Worm (Caenorhabditis elegans): ENCODE results near the gene nspc-14.

The nspc-14 gene

ce11 chrX:12358957-12359356, at the start of gene nspc-14:
Gene nspc-14, minus strand, starts transcription at chrX:12359057.
- TF ChIP-seq swsn-7 (tag; optimal IDR thresholded peaks at IDR 0.05) (no peak), ztf-4 (tag; optimal IDR thresholded peaks at IDR 0.05) (no peak), efl-1 (optimal IDR thresholded peaks at IDR 0.05) (no peak), efl-1 (GFP tag; optimal IDR thresholded peaks at IDR 0.05 in 1 of 2) (no peak), aly-2 (tag; optimal IDR thresholded peaks at IDR 0.05) (no peak), nhr-71 (tag; optimal IDR thresholded peaks at IDR 0.05) (no peak), pqm-1 (tag; optimal IDR thresholded peaks at IDR 0.05) (no peak), isw-1 (GFP tag; IDR thresholded peaks at IDR 0.05) (no peak), nhr-85 (tag) (no peak), sox-4 (tag; optimal IDR thresholded peaks at IDR 0.05) (no peak), mdl-1 (tag; optimal IDR thresholded peaks at IDR 0.05) (no peak), lin-13 (GFP tag; optimal IDR thresholded peaks at IDR 0.05) (no peak), jun-1 (tag; optimal IDR thresholded peaks at IDR 0.05) (no peak), nhr-11 (tag; optimal IDR thresholded peaks at IDR 0.05) (no peak), sptf-1 (tag; optimal IDR thresholded peaks at IDR 0.05) (no peak), efl-3 (GFP tag; optimal IDR thresholded peaks at IDR 0.05) (no peak), ceh-82 (tag; optimal IDR thresholded peaks at IDR 0.05) (no peak), snpc-4 (tag; optimal IDR thresholded peaks at IDR 0.05) (no peak), tbx-2 (tag; optimal IDR thresholded peaks at IDR 0.05) (no peak)

ce11 chrX:12407297-12407696, 48.4 kb upstream of the nspc-14 start:
- no peak for TF ChIP-seq hlh-4 (tag; optimal IDR thresholded peaks at IDR 0.05)
- TF ChIP-seq efl-1 (optimal IDR thresholded peaks at IDR 0.05) = no peak
- no peak for TF ChIP-seq efl-1 (GFP tag; optimal IDR thresholded peaks at IDR 0.05 in 1 of 2)
- no peak for TF ChIP-seq unc-130 (tag; optimal IDR thresholded peaks at IDR 0.05)
- TF ChIP-seq nhr-76 (tag; optimal IDR thresholded peaks at IDR 0.05) = no peak
- no peak for TF ChIP-seq nhr-85 (tag)
- TF ChIP-seq lin-39 (tag; optimal IDR thresholded peaks at IDR 0.05) = no peak
- TF ChIP-seq pax-3 (tag; optimal IDR thresholded peaks at IDR 0.05) = no peak
- no peak for TF ChIP-seq lin-13 (GFP tag; optimal IDR thresholded peaks at IDR 0.05)
- no peak for TF ChIP-seq jun-1 (tag; optimal IDR thresholded peaks at IDR 0.05)
- no peak for TF ChIP-seq tlp-1 (tag; optimal IDR thresholded peaks at IDR 0.05)
- no peak for TF ChIP-seq mep-1 (tag; optimal IDR thresholded peaks at IDR 0.05)
- peak; percentile 20 for TF ChIP-seq nhr-47 (tag; optimal IDR thresholded peaks at IDR 0.05)
- TF ChIP-seq alr-1 (tag; optimal IDR thresholded peaks at IDR 0.05; ENCODE audit: borderline replicate concordance) = no peak
- no peak for TF ChIP-seq nhr-19 (GFP tag; conservative IDR thresholded peaks at IDR 0.05)
- no peak for TF ChIP-seq blmp-1 (tag; optimal IDR thresholded peaks at IDR 0.05)
- no peak for TF ChIP-seq fos-1 (tag; optimal IDR thresholded peaks at IDR 0.05)
- TF ChIP-seq lin-35 (GFP tag; optimal IDR thresholded peaks at IDR 0.05) = no peak
- no peak for TF ChIP-seq unc-62 (GFP tag; optimal IDR thresholded peaks at IDR 0.05)
- TF ChIP-seq ceh-63 (GFP tag; optimal IDR thresholded peaks at IDR 0.05) = no peak
- no peak for TF ChIP-seq isw-1 (GFP tag; IDR thresholded peaks at IDR 0.05)
- TF ChIP-seq ces-1 (GFP tag; optimal IDR thresholded peaks at IDR 0.05) = peak; percentile 78
- TF ChIP-seq ceh-8 (GFP tag; optimal IDR thresholded peaks at IDR 0.05) = no peak
- TF ChIP-seq mab-9 (GFP tag; IDR thresholded peaks at IDR 0.05) = no peak
- no peak for TF ChIP-seq Y116A8C.19 (tag; optimal IDR thresholded peaks at IDR 0.05; ENCODE audit: borderline replicate concordance)
- TF ChIP-seq ceh-88 (GFP tag; IDR thresholded peaks at IDR 0.05) = no peak
- TF ChIP-seq lin-14 (GFP tag; optimal IDR thresholded peaks at IDR 0.05) = peak; percentile 78
- TF ChIP-seq xbp-1 (tag; optimal IDR thresholded peaks at IDR 0.05) = no peak
- TF ChIP-seq fkh-10 (GFP tag; optimal IDR thresholded peaks at IDR 0.05) = peak; percentile 83
- no peak for TF ChIP-seq nhr-11 (tag; optimal IDR thresholded peaks at IDR 0.05)
- no peak for TF ChIP-seq nhr-237 (tag; optimal IDR thresholded peaks at IDR 0.05)
- peak; percentile 30 for TF ChIP-seq tbx-2 (tag; optimal IDR thresholded peaks at IDR 0.05)
- no peak for TF ChIP-seq irx-1 (tag; optimal IDR thresholded peaks at IDR 0.05)
- TF ChIP-seq snpc-4 (tag; optimal IDR thresholded peaks at IDR 0.05) = no peak
- TF ChIP-seq swsn-7 (tag; optimal IDR thresholded peaks at IDR 0.05) = peak; percentile 8
- no peak for TF ChIP-seq fkh-8 (tag; optimal IDR thresholded peaks at IDR 0.05)
- TF ChIP-seq unc-98 (GFP tag; IDR thresholded peaks at IDR 0.05) = no peak
- TF ChIP-seq dpl-1 (GFP tag; optimal IDR thresholded peaks at IDR 0.05) = no peak
- no peak for TF ChIP-seq ztf-11 (tag; optimal IDR thresholded peaks at IDR 0.05)
- no peak for TF ChIP-seq grh-1 (GFP tag; IDR thresholded peaks at IDR 0.05)
- TF ChIP-seq unc-30 (tag; optimal IDR thresholded peaks at IDR 0.05) = no peak
- TF ChIP-seq dsc-1 (tag; optimal IDR thresholded peaks at IDR 0.05) = no peak
- TF ChIP-seq nhr-77 (tag; optimal IDR thresholded peaks at IDR 0.05) = no peak
- no peak for TF ChIP-seq pqm-1 (tag; optimal IDR thresholded peaks at IDR 0.05)
